Worm (Caenorhabditis elegans) whole organism, early embryonic: ENCODE measurements around the gene hum-6.

Experiments used
- ama-1 ChIP-seq: fragments of 150-350 bp; optimal IDR thresholded peaks from 2 replicates; lab custom pipeline; 2014
- ets-7 ChIP-seq: sonication (generic microtip); optimal IDR thresholded peaks from 2 replicates; lab custom pipeline; 2016; ENCODE audit warnings: missing genotype, missing genetic modification characterization, missing compliant biosample characterization
- flt-1 ChIP-seq: fragments of 200-800 bp; sonication (Bioruptor generic); IDR thresholded peaks from 2 replicates; pipeline ENCODE4 v1.3.6; 2022; ENCODE audit warnings: missing genetic modification characterization, missing compliant biosample characterization
- hmg-4 ChIP-seq: fragments of 200-800 bp; sonication (Bioruptor generic); optimal IDR thresholded peaks from 2 replicates; lab custom pipeline; 2018; ENCODE audit warnings: mild to moderate bottlenecking, missing genetic modification characterization, missing compliant biosample characterization
- hnd-1 ChIP-seq: sonication (generic microtip); optimal IDR thresholded peaks from 2 replicates; lab custom pipeline; 2016; ENCODE audit warnings: missing genetic modification characterization, missing compliant biosample characterization
- pes-1 ChIP-seq: fragments of 200-800 bp; sonication (Bioruptor generic); IDR thresholded peaks from 2 replicates; pipeline ENCODE4 v1.3.6; 2022; ENCODE audit warnings: missing genetic modification reagents, missing genetic modification characterization, missing compliant biosample characterization
- sea-1 ChIP-seq: fragments of 200-800 bp; sonication (Bioruptor generic); conservative IDR thresholded peaks from 2 replicates; pipeline ENCODE4 v1.3.6; 2022; ENCODE audit warnings: missing genetic modification characterization, missing compliant biosample characterization
- tbx-11 ChIP-seq: fragments of 200-800 bp; sonication (Bioruptor generic); IDR thresholded peaks from 2 replicates; pipeline ENCODE4 v1.3.6; 2022; ENCODE audit warnings: missing genetic modification characterization, missing compliant biosample characterization
- tbx-37 ChIP-seq: fragments of 200-800 bp; sonication (Bioruptor generic); conservative IDR thresholded peaks from 2 replicates; pipeline ENCODE4 v1.3.6; 2022; ENCODE audit warnings: missing genetic modification reagents, missing genetic modification characterization, missing compliant biosample characterization
- tra-4 ChIP-seq: sonication (generic microtip); optimal IDR thresholded peaks from 2 replicates; lab custom pipeline; 2017; ENCODE audit warnings: missing genetic modification characterization, missing compliant biosample characterization

- TF ChIP-seq tbx-11 (GFP tag; lab: Robert Waterston, UW) (no peak), pes-1 (no peak), hmg-4 (GFP tag; lab: Kevin White, UChicago) (no peak), ama-1 (lab: Kevin White, UChicago) (no peak), ets-7 (tag; lab: Kevin White, UChicago) (no peak), flt-1 (GFP tag; lab: Robert Waterston, UW) (no peak), tra-4 (tag; lab: Kevin White, UChicago) (no peak), tbx-37 (GFP tag; lab: Robert Waterston, UW) (no peak), hnd-1 (tag; lab: Kevin White, UChicago) (no peak), sea-1 (GFP tag; lab: Robert Waterston, UW) (no peak)
Measured at ce11 chrX:2344104-2344503, 41.2 kb downstream of the hum-6 start.
